Fruit fly (Drosophila melanogaster): Measurements from ENCODE around the gene Bdbt.
A peak's percentile ranks its signal among the peaks of the same experiment; 100 is the strongest.

Gene Bdbt

DNA sequence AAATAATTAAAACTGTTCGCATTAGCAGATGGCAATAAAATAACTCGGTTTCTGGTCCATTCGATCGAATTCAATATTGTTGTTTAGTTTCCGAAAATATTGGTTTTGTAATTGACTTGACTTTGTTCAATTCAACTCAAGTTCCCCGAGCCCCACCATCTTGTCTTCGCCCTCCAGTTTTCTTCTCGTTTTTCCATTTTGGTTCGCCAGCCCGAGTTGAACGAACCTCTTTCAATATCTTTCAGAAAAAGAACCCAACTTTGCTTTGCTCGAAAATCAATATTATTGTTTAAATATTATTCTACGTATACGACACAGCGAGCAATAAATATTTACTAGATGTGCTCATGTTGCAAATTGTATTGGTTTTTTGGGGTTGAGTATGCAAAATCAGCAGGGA lies 40.0 kb upstream of the Bdbt start (continued):
- TF ChIP-seq fd3F (GFP tag; optimal IDR thresholded peaks at IDR 0.05) (peak; percentile 44), nau (GFP tag; optimal IDR thresholded peaks at IDR 0.05) (peak; percentile 49), caup (GFP tag; optimal IDR thresholded peaks at IDR 0.05; ENCODE audit: severe bottlenecking) (peak; percentile 53), Fer1 (GFP tag; optimal IDR thresholded peaks at IDR 0.05) (peak; percentile 25), bcd (GFP tag; optimal IDR thresholded peaks at IDR 0.05) (peak; percentile 8), Fer3 (tag; optimal IDR thresholded peaks at IDR 0.05) (peak; percentile 24), Ptx1 (GFP tag; IDR thresholded peaks at IDR 0.05) (no peak), CoRest (tag; optimal IDR thresholded peaks at IDR 0.05) (peak; percentile 5), Rfx (GFP tag; IDR thresholded peaks at IDR 0.05) (peak; percentile 44; the same call in 1 of the 2 replicates), HHEX (GFP tag; optimal IDR thresholded peaks at IDR 0.05) (no peak), Meics (GFP tag; optimal IDR thresholded peaks at IDR 0.05) (peak; percentile 7), maf-S (GFP tag; optimal IDR thresholded peaks at IDR 0.05) (no peak), Blimp-1 (GFP tag; optimal IDR thresholded peaks at IDR 0.05) (peak; percentile 25), CG6813 (GFP tag; optimal IDR thresholded peaks at IDR 0.05) (peak; percentile 21), CG12769 (tag; optimal IDR thresholded peaks at IDR 0.05) (no peak), CG4820 (GFP tag; optimal IDR thresholded peaks at IDR 0.05) (peak; percentile 1), her (GFP tag; optimal IDR thresholded peaks at IDR 0.05) (no peak), CG2678 (tag; optimal IDR thresholded peaks at IDR 0.05) (peak; percentile 9), sens (GFP tag) (peak; percentile 80), Xrp1 (GFP tag; IDR thresholded peaks at IDR 0.05) (0 out of 2 replicates have a peak, but pooled peaks have one; percentile 22), Hmr (GFP tag; optimal IDR thresholded peaks at IDR 0.05) (peak; percentile 40), CG18599 (GFP tag; optimal IDR thresholded peaks at IDR 0.05) (peak; percentile 47), CG3995 (GFP tag; optimal IDR thresholded peaks at IDR 0.05) (no peak), CG17568 (GFP tag; optimal IDR thresholded peaks at IDR 0.05) (peak; percentile 2), CG15514 (GFP tag; optimal IDR thresholded peaks at IDR 0.05) (peak; percentile 27), mirr (GFP tag; optimal IDR thresholded peaks at IDR 0.05) (peak; percentile 18), CG14710 (tag; optimal IDR thresholded peaks at IDR 0.05) (peak; percentile 11), hb (GFP tag; IDR thresholded peaks at IDR 0.05; ENCODE audit: partially characterized antibody) (no peak), scrt (GFP tag; optimal IDR thresholded peaks at IDR 0.05) (peak; percentile 1), CG9817 (tag; optimal IDR thresholded peaks at IDR 0.05) (no peak), ERR (GFP tag; optimal IDR thresholded peaks at IDR 0.05) (no peak), Fer2 (tag; optimal IDR thresholded peaks at IDR 0.05) (peak; percentile 13), CG13296 (GFP tag; optimal IDR thresholded peaks at IDR 0.05) (peak; percentile 28), CG4617 (GFP tag; optimal IDR thresholded peaks at IDR 0.05; ENCODE audit: borderline replicate concordance) (no peak), Bdp1 (GFP tag; optimal IDR thresholded peaks at IDR 0.05) (no peak), chif (GFP tag; optimal IDR thresholded peaks at IDR 0.05) (no peak)

DNA sequence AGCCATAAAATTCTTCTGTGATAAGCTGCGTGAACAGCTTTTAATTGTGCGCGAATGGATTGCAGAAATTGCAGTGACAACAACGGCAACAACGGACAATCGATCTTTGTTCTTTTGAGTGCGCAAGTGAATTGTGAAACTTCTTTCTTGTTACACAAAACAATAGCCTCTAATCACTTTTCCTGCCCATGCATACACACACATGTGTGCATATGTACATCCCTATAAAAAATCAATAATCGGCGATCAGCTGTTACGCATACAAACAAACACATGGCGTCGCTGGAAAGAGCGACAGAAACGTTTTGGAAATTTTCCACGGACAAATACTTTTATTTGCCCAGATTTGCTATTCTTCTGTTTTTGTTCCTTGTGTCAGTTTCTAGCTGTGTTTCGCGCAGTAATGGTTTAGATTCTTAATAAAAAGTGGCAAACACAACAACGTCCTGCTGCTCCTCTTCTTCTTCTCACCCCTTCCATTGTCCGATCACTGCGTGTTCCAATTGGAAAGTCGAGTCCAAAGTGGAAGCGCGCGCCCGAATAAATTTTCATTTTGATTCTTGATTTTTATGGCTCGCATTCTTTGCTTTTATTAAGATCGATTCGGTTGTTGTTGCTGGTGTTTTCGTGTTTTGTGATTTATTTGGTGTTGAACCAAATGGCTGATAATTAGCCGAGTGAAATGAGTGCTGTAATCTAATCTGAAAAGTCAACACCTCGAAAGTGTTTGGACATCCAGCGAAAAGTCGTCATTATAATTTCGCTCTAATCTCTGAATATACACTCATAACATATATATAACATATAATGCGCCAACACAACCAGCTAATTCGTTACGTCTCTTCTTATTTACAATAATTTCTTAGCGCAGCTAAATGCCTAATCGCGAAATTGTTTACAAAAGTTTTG lies 38.2 kb upstream of the Bdbt start:
- no peak for TF ChIP-seq dati (GFP tag; IDR thresholded peaks at IDR 0.05)
- TF ChIP-seq scrt (GFP tag; optimal IDR thresholded peaks at IDR 0.05) = peak; percentile 2
- peak; percentile 79 for TF ChIP-seq cg (GFP tag; optimal IDR thresholded peaks at IDR 0.05)
- peak; percentile 49 for TF ChIP-seq phol (tag; optimal IDR thresholded peaks at IDR 0.05)
- no peak for TF ChIP-seq CG1602 (GFP tag; optimal IDR thresholded peaks at IDR 0.05)
- TF ChIP-seq onecut (GFP tag; IDR thresholded peaks at IDR 0.05) = peak; percentile 98
- TF ChIP-seq oc (tag; optimal IDR thresholded peaks at IDR 0.05) = peak; percentile 24
- peak; percentile 14 for TF ChIP-seq nom (GFP tag; optimal IDR thresholded peaks at IDR 0.05)
- TF ChIP-seq ci (GFP tag; IDR thresholded peaks at IDR 0.05) = 0 out of 3 replicates have a peak, but pooled peaks have one; percentile 5
- peak in 1 of 2 experiments; percentile 73 for TF ChIP-seq crp (GFP tag; optimal IDR thresholded peaks at IDR 0.05)
- no peak for TF ChIP-seq en (GFP tag; optimal IDR thresholded peaks at IDR 0.05)
- peak; percentile 2 for TF ChIP-seq nau (GFP tag; optimal IDR thresholded peaks at IDR 0.05)
- peak; percentile 79 for TF ChIP-seq Vsx1 (GFP tag; optimal IDR thresholded peaks at IDR 0.05)
- no peak for TF ChIP-seq ap (GFP tag; IDR thresholded peaks at IDR 0.05)
